Worm (Caenorhabditis elegans) whole organism, L2 larva: ENCODE measurements around the gene ZK666.14.

ENCODE experiments used
- C34F6.9 ChIP-seq: fragments of 150-350 bp; optimal IDR thresholded peaks from 2 replicates; lab custom pipeline; 2014; ENCODE audit warnings: missing biosample characterization, missing genetic modification characterization
- F13H6.1 ChIP-seq: sonication (generic microtip); optimal IDR thresholded peaks from 2 replicates; lab custom pipeline; 2016; ENCODE audit warnings: missing genetic modification characterization, missing compliant biosample characterization
- R02D3.7 ChIP-seq: fragments of 150-350 bp; optimal IDR thresholded peaks from 2 replicates; lab custom pipeline; 2014; ENCODE audit warnings: missing biosample characterization, missing genetic modification characterization
- ZK546.5 ChIP-seq: sonication (generic microtip); optimal IDR thresholded peaks from 2 replicates; lab custom pipeline; 2017; ENCODE audit warnings: missing biosample characterization, missing genetic modification characterization
- alr-1 ChIP-seq: fragments of 150-350 bp; optimal IDR thresholded peaks from 2 replicates; lab custom pipeline; 2014; ENCODE audit warnings: missing biosample characterization, missing genetic modification characterization
- aly-2 ChIP-seq: fragments of 150-350 bp; optimal IDR thresholded peaks from 2 replicates; lab custom pipeline; 2014; ENCODE audit warnings: missing biosample characterization, missing genetic modification characterization
- ama-1 ChIP-seq: fragments of 150-350 bp; optimal IDR thresholded peaks from 2 replicates; lab custom pipeline; 2018; ENCODE audit warnings: inconsistent platforms
- blmp-1 ChIP-seq: sonication (generic microtip); optimal IDR thresholded peaks from 2 replicates; lab custom pipeline; 2017; ENCODE audit warnings: missing genetic modification characterization, mild to moderate bottlenecking, missing compliant biosample characterization, antibody characterized with exemption, moderate library complexity; ENCODE audit not compliant: insufficient read depth
- ceh-16 ChIP-seq: fragments of 150-350 bp; optimal IDR thresholded peaks from 2 replicates; lab custom pipeline; 2014; ENCODE audit warnings: missing biosample characterization, missing genetic modification characterization
- ceh-82 ChIP-seq: fragments of 150-350 bp; optimal IDR thresholded peaks from 2 replicates; lab custom pipeline; 2014; ENCODE audit warnings: missing biosample characterization, missing genetic modification characterization
- egl-27 ChIP-seq: sonication (generic microtip); optimal IDR thresholded peaks from 3 replicates; lab custom pipeline; 2017; ENCODE audit warnings: missing biosample characterization, missing genetic modification reagents, missing genetic modification characterization
- elt-1 ChIP-seq: fragments of 150-350 bp; optimal IDR thresholded peaks from 2 replicates; lab custom pipeline; 2014; ENCODE audit warnings: missing biosample characterization, missing genetic modification characterization
- elt-3 ChIP-seq: sonication (generic microtip); optimal IDR thresholded peaks from 2 replicates; lab custom pipeline; 2017; ENCODE audit warnings: missing biosample characterization, missing genetic modification characterization
- gmeb-1 ChIP-seq: fragments of 150-350 bp; optimal IDR thresholded peaks from 2 replicates; lab custom pipeline; 2014; ENCODE audit warnings: missing biosample characterization, missing genetic modification characterization
- lin-39 ChIP-seq: fragments of 150-350 bp; optimal IDR thresholded peaks from 2 replicates; lab custom pipeline; 2014; ENCODE audit warnings: missing biosample characterization, missing genetic modification reagents, missing genetic modification characterization
- lsy-2 ChIP-seq, 2 experiments: fragments of 150-350 bp in 1 of 2; sonication (generic microtip) in 1 of 2; optimal IDR thresholded peaks; 2 replicates each; lab custom pipeline; 2014 to 2017; ENCODE audit warnings: missing biosample characterization in 2 of 2, missing genetic modification characterization in 2 of 2
- mab-5 ChIP-seq: fragments of 150-350 bp; optimal IDR thresholded peaks from 2 replicates; lab custom pipeline; 2014; ENCODE audit warnings: missing biosample characterization, missing genetic modification characterization
- mbf-1 ChIP-seq: sonication (generic microtip); optimal IDR thresholded peaks from 2 replicates; lab custom pipeline; 2017; ENCODE audit warnings: missing biosample characterization, missing genetic modification characterization
- mdl-1 ChIP-seq, 2 experiments: fragments of 150-350 bp in 1 of 2; sonication (generic microtip) in 1 of 2; optimal IDR thresholded peaks; 2 replicates each; lab custom pipeline; 2017; ENCODE audit warnings: missing biosample characterization in 2 of 2, missing genetic modification characterization in 2 of 2
- nhr-11 ChIP-seq: fragments of 150-350 bp; optimal IDR thresholded peaks from 2 replicates; lab custom pipeline; 2014; ENCODE audit warnings: missing biosample characterization, missing genetic modification characterization
- nhr-12 ChIP-seq: fragments of 150-350 bp; optimal IDR thresholded peaks from 2 replicates; lab custom pipeline; 2014; ENCODE audit warnings: missing biosample characterization, missing genetic modification characterization
- nhr-129 ChIP-seq: fragments of 150-350 bp; optimal IDR thresholded peaks from 2 replicates; lab custom pipeline; 2014; ENCODE audit warnings: missing biosample characterization, missing genetic modification characterization
- nhr-21 ChIP-seq: fragments of 150-350 bp; optimal IDR thresholded peaks from 2 replicates; lab custom pipeline; 2014; ENCODE audit warnings: missing biosample characterization, missing genetic modification characterization
- nhr-23 ChIP-seq: fragments of 150-350 bp; optimal IDR thresholded peaks from 2 replicates; lab custom pipeline; 2014; ENCODE audit warnings: missing biosample characterization, missing genetic modification reagents, missing genetic modification characterization
- nhr-237 ChIP-seq: fragments of 150-350 bp; optimal IDR thresholded peaks from 2 replicates; lab custom pipeline; 2014; ENCODE audit warnings: missing biosample characterization, missing genetic modification characterization
- nhr-25 ChIP-seq: fragments of 150-350 bp; sonication (generic microtip); optimal IDR thresholded peaks from 3 replicates; lab custom pipeline; 2014; ENCODE audit warnings: missing biosample characterization, missing genetic modification characterization
- nhr-6 ChIP-seq: fragments of 150-350 bp; optimal IDR thresholded peaks from 2 replicates; lab custom pipeline; 2014; ENCODE audit warnings: missing biosample characterization, missing genetic modification characterization
- peb-1 ChIP-seq: fragments of 150-350 bp; optimal IDR thresholded peaks from 2 replicates; lab custom pipeline; 2014; ENCODE audit warnings: missing biosample characterization, missing genetic modification characterization
- sem-4 ChIP-seq: fragments of 150-350 bp; optimal IDR thresholded peaks from 2 replicates; lab custom pipeline; 2014; ENCODE audit warnings: missing biosample characterization, missing genetic modification reagents, missing genetic modification characterization
- skn-1 ChIP-seq: sonication (generic microtip); optimal IDR thresholded peaks from 2 replicates; lab custom pipeline; 2017; ENCODE audit warnings: missing biosample characterization, missing genetic modification characterization
- sma-3 ChIP-seq: sonication (generic microtip); optimal IDR thresholded peaks from 2 replicates; lab custom pipeline; 2016; ENCODE audit warnings: missing genetic modification reagents, missing genetic modification characterization, missing compliant biosample characterization
- snpc-4 ChIP-seq: fragments of 150-350 bp; optimal IDR thresholded peaks from 2 replicates; lab custom pipeline; 2014; ENCODE audit warnings: missing biosample characterization, missing genetic modification characterization
- unc-39 ChIP-seq: fragments of 150-350 bp; optimal IDR thresholded peaks from 2 replicates; lab custom pipeline; 2014; ENCODE audit warnings: missing biosample characterization, missing genetic modification characterization
- unc-62 ChIP-seq: fragments of 150-350 bp; optimal IDR thresholded peaks from 2 replicates; lab custom pipeline; 2014; ENCODE audit warnings: missing biosample characterization, missing genetic modification reagents, missing genetic modification characterization
- zag-1 ChIP-seq: fragments of 150-350 bp; optimal IDR thresholded peaks from 2 replicates; lab custom pipeline; 2014; ENCODE audit warnings: missing biosample characterization, missing genetic modification characterization
- ztf-1 ChIP-seq: fragments of 200-800 bp; sonication (Bioruptor generic); conservative IDR thresholded peaks from 2 replicates; pipeline ENCODE4 v1.3.6; 2022; ENCODE audit warnings: missing genetic modification characterization, missing compliant biosample characterization
- ztf-11 ChIP-seq: sonication (generic microtip); optimal IDR thresholded peaks from 2 replicates; lab custom pipeline; 2017; ENCODE audit warnings: missing biosample characterization, missing genetic modification characterization

The ZK666.14 gene

ce11 chrII:10450335-10450734 lies 44.2 kb upstream of the ZK666.14 start (continued):
- TF ChIP-seq R02D3.7 (tag; lab: Kevin White, UChicago) (no peak), ZK546.5 (no peak), unc-62 (GFP tag; lab: Kevin White, UChicago) (no peak), skn-1 (tag; lab: Kevin White, UChicago) (no peak), peb-1 (no peak), aly-2 (tag; lab: Kevin White, UChicago) (no peak), ama-1 (lab: Kevin White, UChicago) (no peak), sma-3 (GFP tag; lab: Kevin White, UChicago) (no peak), unc-39 (tag; lab: Kevin White, UChicago) (no peak), C34F6.9 (peak; percentile 49), lsy-2 (tag; optimal IDR thresholded peaks at IDR 0.05; lab: Kevin White, UChicago) (peak in 1 of 2 experiments; percentile 28), mdl-1 (tag; optimal IDR thresholded peaks at IDR 0.05; lab: Kevin White, UChicago) (no peak), zag-1 (no peak), ztf-11 (tag; lab: Kevin White, UChicago) (no peak), ceh-16 (tag; lab: Kevin White, UChicago) (no peak), nhr-129 (peak; percentile 0), ztf-1 (GFP tag; lab: Robert Waterston, UW) (no peak), egl-27 (tag; lab: Kevin White, UChicago) (no peak), snpc-4 (tag; lab: Kevin White, UChicago) (no peak)
- TF ChIP-seq, all 48 proteins: peak for 10

- TF ChIP-seq nhr-25 (tag; lab: Kevin White, UChicago) (no peak), nhr-237 (tag; lab: Kevin White, UChicago) (no peak), elt-1 (tag; lab: Kevin White, UChicago) (no peak), unc-62 (GFP tag; lab: Kevin White, UChicago) (no peak), nhr-12 (tag; lab: Kevin White, UChicago) (no peak), peb-1 (no peak), sma-3 (GFP tag; lab: Kevin White, UChicago) (no peak), nhr-21 (tag; lab: Kevin White, UChicago) (no peak), elt-3 (tag; lab: Kevin White, UChicago) (no peak), nhr-11 (tag; lab: Kevin White, UChicago) (no peak), lin-39 (tag; lab: Kevin White, UChicago) (no peak), gmeb-1 (tag; lab: Kevin White, UChicago) (no peak), nhr-6 (tag; lab: Kevin White, UChicago) (no peak), ceh-82 (tag; lab: Kevin White, UChicago) (no peak), sem-4 (tag; lab: Kevin White, UChicago) (no peak), mab-5 (tag; lab: Kevin White, UChicago) (no peak)
Observed at ce11 chrII:10452620-10453019, 41.9 kb upstream of the ZK666.14 start, which contains the start of gene ZK673.4. ZK673.4 (plus strand) TSS chrII:10452920.

ce11 chrII:10456979-10457378 lies 37.6 kb upstream of the ZK666.14 start, which contains the start of gene ZK673.11:
ZK673.11 (plus strand) TSS chrII:10457279.
- no peak for TF ChIP-seq alr-1 (tag; lab: Kevin White, UChicago)
- TF ChIP-seq sem-4 (tag; lab: Kevin White, UChicago) = no peak

- TF ChIP-seq nhr-12 (tag; lab: Kevin White, UChicago) (no peak), elt-3 (tag; lab: Kevin White, UChicago) (no peak), blmp-1 (tag; lab: Kevin White, UChicago) (no peak), nhr-237 (tag; lab: Kevin White, UChicago) (no peak), F13H6.1 (tag; lab: Kevin White, UChicago) (no peak), R02D3.7 (tag; lab: Kevin White, UChicago) (no peak), mbf-1 (tag; lab: Kevin White, UChicago) (no peak), nhr-11 (tag; lab: Kevin White, UChicago) (no peak), nhr-25 (tag; lab: Kevin White, UChicago) (no peak), nhr-23 (no peak), peb-1 (no peak), snpc-4 (tag; lab: Kevin White, UChicago) (no peak)
- TF ChIP-seq, all 48 proteins: peak for 0
Observed at ce11 chrII:10461207-10461606, 33.4 kb upstream of the ZK666.14 start, which contains the start of gene ZK673.5. ZK673.5 (plus strand) TSS chrII:10461507.
